Fruit fly (Drosophila melanogaster): Measurements from ENCODE around the gene CCT1.

dm6 chr3R:22447195-22447873 is 43.9 kb downstream of the CCT1 start, which contains the start of gene CG34288:
- TF ChIP-seq h (optimal IDR thresholded peaks at IDR 0.05) (no peak), psq (optimal IDR thresholded peaks at IDR 0.05) (no peak), Myc (optimal IDR thresholded peaks at IDR 0.05) (no peak), insv (optimal IDR thresholded peaks at IDR 0.05) (no peak), Sin3A (optimal IDR thresholded peaks at IDR 0.05) (no peak)

Data from Kc167 (cell line).